Worm (Caenorhabditis elegans): Measurements from ENCODE around the gene pacl-1.

Gene pacl-1

DNA sequence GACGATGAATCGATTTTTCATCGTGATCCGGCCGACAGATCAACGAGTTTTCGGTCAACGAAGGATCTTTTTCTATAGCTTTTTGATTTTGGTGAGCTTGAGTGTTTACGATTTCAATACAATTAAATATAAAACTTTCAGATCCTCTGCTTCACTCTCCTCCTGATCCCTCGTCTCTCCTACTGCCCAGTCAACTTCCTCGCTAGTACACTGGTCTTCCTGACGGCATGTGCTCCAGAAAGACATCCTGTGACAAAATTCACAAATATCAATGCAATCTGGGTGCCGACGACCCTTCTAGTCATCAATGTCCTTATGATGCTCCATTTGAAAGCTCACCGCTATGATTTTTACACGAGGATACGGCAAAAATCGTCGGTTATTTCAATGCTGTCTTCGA, 33.1 kb upstream of the pacl-1 start:
- TF ChIP-seq lin-39 (tag; optimal IDR thresholded peaks at IDR 0.05) = no peak
- TF ChIP-seq nhr-25 (tag; optimal IDR thresholded peaks at IDR 0.05) = no peak
- TF ChIP-seq sma-9 (GFP tag; optimal IDR thresholded peaks at IDR 0.05) = no peak
- TF ChIP-seq sma-9 (tag; optimal IDR thresholded peaks at IDR 0.05) = no peak

DNA sequence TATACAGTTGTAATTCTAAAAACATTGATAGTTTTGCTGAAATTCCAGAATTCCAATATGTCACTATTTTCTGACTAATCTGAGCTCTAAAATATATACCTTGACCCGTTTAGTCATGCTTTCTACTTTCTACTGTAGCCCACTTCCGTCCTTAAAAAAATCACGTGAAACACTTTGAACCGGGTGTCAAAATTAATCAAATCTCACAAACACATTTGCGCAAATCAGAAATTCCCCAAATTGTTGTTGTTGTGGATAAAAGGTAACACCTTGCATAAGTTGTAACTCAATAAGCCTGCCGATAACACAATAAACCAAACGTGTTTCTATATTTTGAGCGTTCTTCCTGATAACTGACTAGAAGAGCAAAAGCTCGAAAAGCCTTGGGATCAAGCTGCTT, 32.0 kb upstream of the pacl-1 start, which contains the start of gene srxa-7:
srxa-7 (plus strand) TSS at position 301 of the 400 bp plus-strand sequence.
- TF ChIP-seq peb-1 (tag; optimal IDR thresholded peaks at IDR 0.05) (no peak), nhr-129 (tag; optimal IDR thresholded peaks at IDR 0.05) (no peak)

DNA sequence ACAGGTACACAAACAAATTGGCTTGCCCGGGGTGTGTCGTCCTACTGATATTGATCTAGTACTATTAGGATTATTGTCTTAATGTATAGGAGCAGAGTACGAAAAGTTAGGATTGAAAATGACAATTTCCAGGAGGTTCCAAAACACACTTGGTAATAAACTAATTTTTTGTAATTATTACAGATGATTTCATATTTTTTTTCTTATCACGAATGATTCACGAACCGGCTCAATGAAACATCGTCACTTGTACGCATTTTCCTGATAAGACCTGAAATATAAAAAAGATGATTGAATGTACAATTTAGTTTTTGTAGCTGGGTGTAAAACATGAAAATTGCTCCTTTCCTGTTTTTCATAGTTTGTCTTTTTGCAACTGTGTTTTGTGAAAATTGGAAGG, 27.2 kb upstream of the pacl-1 start, which contains the start of the genes C31A11.13 and oac-6:
C31A11.13 (minus strand) TSS at position 113 of the 400 bp plus-strand sequence.
oac-6 (plus strand) TSS at position 279 of the 400 bp plus-strand sequence.
- TF ChIP-seq lin-13 (GFP tag; optimal IDR thresholded peaks at IDR 0.05) (no peak), skn-1 (tag; optimal IDR thresholded peaks at IDR 0.05) (no peak), fos-1 (tag; optimal IDR thresholded peaks at IDR 0.05) (peak; percentile 71)

DNA sequence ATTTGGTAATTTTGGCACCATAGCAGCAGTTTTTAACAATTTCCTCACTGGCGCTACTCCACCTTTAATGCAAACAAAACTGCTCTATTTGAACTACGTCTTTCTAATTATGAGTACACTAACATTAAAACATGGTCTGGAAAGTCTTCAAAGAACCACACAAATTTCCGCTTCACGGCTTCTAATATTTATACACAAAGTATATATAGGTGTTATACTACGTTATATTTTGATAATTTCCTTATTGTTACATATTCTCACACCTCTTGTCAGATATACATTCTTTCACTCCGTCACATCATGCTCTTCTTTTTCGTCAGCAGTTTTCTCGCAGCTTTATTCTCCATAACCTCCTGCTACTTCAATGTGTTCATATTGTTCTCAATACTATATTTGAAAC, 25.0 kb upstream of the pacl-1 start, which contains the start of gene srbc-82:
srbc-82 (plus strand) TSS at position 301 of the 400 bp plus-strand sequence.
- no peak for TF ChIP-seq mbf-1 (tag; optimal IDR thresholded peaks at IDR 0.05)
- TF ChIP-seq ztf-4 (tag; optimal IDR thresholded peaks at IDR 0.05) = no peak
- no peak for TF ChIP-seq F13H6.1 (tag; optimal IDR thresholded peaks at IDR 0.05)
- no peak for TF ChIP-seq ztf-1 (GFP tag; conservative IDR thresholded peaks at IDR 0.05)
- TF ChIP-seq sem-4 (tag; optimal IDR thresholded peaks at IDR 0.05) = no peak
- TF ChIP-seq unc-39 (tag; optimal IDR thresholded peaks at IDR 0.05) = no peak
- TF ChIP-seq mab-5 (tag; optimal IDR thresholded peaks at IDR 0.05) = no peak
- TF ChIP-seq ceh-16 (tag; optimal IDR thresholded peaks at IDR 0.05) = no peak
- no peak for TF ChIP-seq nhr-12 (tag; optimal IDR thresholded peaks at IDR 0.05)
- TF ChIP-seq sma-3 (GFP tag; optimal IDR thresholded peaks at IDR 0.05) = no peak
- TF ChIP-seq snpc-4 (tag; optimal IDR thresholded peaks at IDR 0.05) = no peak
- TF ChIP-seq C34F6.9 (tag; optimal IDR thresholded peaks at IDR 0.05) = no peak
- TF ChIP-seq nhr-77 (tag; optimal IDR thresholded peaks at IDR 0.05) = no peak
- no peak for TF ChIP-seq nhr-10 (tag; optimal IDR thresholded peaks at IDR 0.05)
- no peak for TF ChIP-seq alr-1 (tag; optimal IDR thresholded peaks at IDR 0.05)
- TF ChIP-seq sma-9 (GFP tag; optimal IDR thresholded peaks at IDR 0.05) = no peak
- no peak for TF ChIP-seq sma-9 (tag; optimal IDR thresholded peaks at IDR 0.05)
- TF ChIP-seq lin-39 (tag; optimal IDR thresholded peaks at IDR 0.05) = no peak
- no peak for TF ChIP-seq peb-1 (tag; optimal IDR thresholded peaks at IDR 0.05)
- no peak for TF ChIP-seq lsy-2 (tag; optimal IDR thresholded peaks at IDR 0.05)

DNA sequence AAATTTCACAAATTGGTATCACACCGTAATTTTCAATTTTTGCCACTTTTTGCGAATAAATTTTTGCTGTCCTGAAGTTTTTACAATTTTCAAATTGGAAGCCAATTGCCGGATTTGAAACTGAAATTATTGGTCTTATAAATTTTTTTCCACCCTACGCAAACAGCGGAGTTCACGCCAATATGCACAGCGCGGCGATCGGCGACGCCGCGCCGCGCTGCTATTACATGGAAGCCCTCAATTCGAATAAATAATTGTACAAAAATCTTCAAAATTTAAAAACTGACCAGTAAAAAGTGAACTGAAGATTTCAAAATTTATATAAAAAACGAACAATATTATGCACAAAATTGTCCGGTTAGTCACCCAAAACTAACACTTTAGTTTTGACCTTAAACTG, 24.6 kb upstream of the pacl-1 start:
- TF ChIP-seq skn-1 (tag; optimal IDR thresholded peaks at IDR 0.05) = no peak
- no peak for TF ChIP-seq ztf-11 (tag; optimal IDR thresholded peaks at IDR 0.05)
- no peak for TF ChIP-seq mbf-1 (tag; optimal IDR thresholded peaks at IDR 0.05)
- no peak for TF ChIP-seq lin-13 (GFP tag; optimal IDR thresholded peaks at IDR 0.05)
- TF ChIP-seq nhr-6 (tag; optimal IDR thresholded peaks at IDR 0.05) = no peak
- no peak for TF ChIP-seq nhr-23 (tag; optimal IDR thresholded peaks at IDR 0.05)
- no peak for TF ChIP-seq R02D3.7 (tag; optimal IDR thresholded peaks at IDR 0.05)

DNA sequence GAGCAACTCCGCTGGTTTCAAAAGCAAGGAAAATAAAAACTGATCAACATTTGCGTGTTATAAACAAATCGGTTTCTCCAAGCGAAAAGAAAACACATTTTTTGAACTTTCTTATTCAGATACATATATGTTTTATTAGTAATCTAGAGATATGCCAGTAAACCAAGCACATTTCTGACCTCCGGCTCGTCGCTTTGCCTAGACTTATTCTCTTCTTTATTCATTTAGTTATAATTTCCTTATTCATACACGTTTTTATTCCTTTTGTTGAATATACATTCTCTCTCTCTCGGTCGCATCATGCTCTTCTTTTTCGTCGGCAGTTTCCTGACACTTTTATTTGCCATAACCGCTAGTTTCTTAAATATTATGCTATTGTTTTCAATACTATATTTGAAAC, 23.4 kb upstream of the pacl-1 start, which contains the start of gene srbc-84:
srbc-84 (plus strand) TSS at position 301 of the 400 bp plus-strand sequence.
- TF ChIP-seq ceh-82 (tag; optimal IDR thresholded peaks at IDR 0.05) (no peak), blmp-1 (tag; optimal IDR thresholded peaks at IDR 0.05; ENCODE audit: insufficient read depth) (no peak), ztf-11 (tag; optimal IDR thresholded peaks at IDR 0.05) (no peak), ztf-1 (GFP tag; conservative IDR thresholded peaks at IDR 0.05) (no peak), ZK546.5 (tag; optimal IDR thresholded peaks at IDR 0.05) (no peak), crh-2 (tag; optimal IDR thresholded peaks at IDR 0.05) (no peak), nhr-23 (tag; optimal IDR thresholded peaks at IDR 0.05) (no peak), snpc-4 (tag; optimal IDR thresholded peaks at IDR 0.05) (no peak), R02D3.7 (tag; optimal IDR thresholded peaks at IDR 0.05) (no peak), elt-1 (tag; optimal IDR thresholded peaks at IDR 0.05) (no peak), lin-13 (GFP tag; optimal IDR thresholded peaks at IDR 0.05) (no peak), F13H6.1 (tag; optimal IDR thresholded peaks at IDR 0.05) (no peak), zag-1 (tag; optimal IDR thresholded peaks at IDR 0.05) (no peak), egl-27 (tag; optimal IDR thresholded peaks at IDR 0.05) (no peak), nhr-21 (tag; optimal IDR thresholded peaks at IDR 0.05) (no peak), sma-3 (GFP tag; optimal IDR thresholded peaks at IDR 0.05) (no peak), ztf-4 (tag; optimal IDR thresholded peaks at IDR 0.05) (no peak)
